Worm (Caenorhabditis elegans): ENCODE measurements around the gene clec-183.

Gene clec-183

ce11 chrIV:9336538-9337090 lies 8.8 kb downstream of the clec-183 start, which contains the start of gene T20D3.5:
TSS of gene T20D3.5 (plus strand) at chrIV:9337040.
- TF ChIP-seq sdz-38 (tag; optimal IDR thresholded peaks at IDR 0.05): no peak
- peak; percentile 45 for TF ChIP-seq him-1 (tag; optimal IDR thresholded peaks at IDR 0.05)

DNA sequence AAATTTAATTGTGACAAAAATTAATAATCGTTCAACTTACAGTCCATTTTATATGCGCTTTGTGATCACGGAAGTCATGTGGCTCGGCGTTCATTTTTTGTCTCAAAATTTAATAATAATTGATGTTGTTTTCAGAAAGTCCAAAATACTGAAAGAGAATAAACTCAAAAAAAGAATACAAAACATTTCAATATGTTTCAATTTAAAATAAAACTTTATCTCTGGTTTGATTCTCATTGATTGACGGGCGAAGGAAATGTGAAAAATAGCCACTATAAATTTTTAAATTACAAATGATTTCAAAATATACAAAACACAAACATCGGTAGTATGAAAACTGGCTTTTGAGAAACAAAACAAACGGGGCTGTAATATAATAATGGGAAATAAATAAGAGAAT lies 11.4 kb downstream of the clec-183 start, which contains the start of gene T20D3.6:
TSS of gene T20D3.6 (minus strand) at position 101 of the 400 bp plus-strand sequence.
- TF ChIP-seq ztf-22 (GFP tag; optimal IDR thresholded peaks at IDR 0.05): no peak
- no peak for TF ChIP-seq egl-18 (GFP tag; IDR thresholded peaks at IDR 0.05)
- no peak for TF ChIP-seq chd-7 (tag; optimal IDR thresholded peaks at IDR 0.05)
- TF ChIP-seq Y56A3A.18 (GFP tag; IDR thresholded peaks at IDR 0.05): no peak
- no peak for TF ChIP-seq ztf-6 (GFP tag; IDR thresholded peaks at IDR 0.05)
- TF ChIP-seq ceh-27 (GFP tag; optimal IDR thresholded peaks at IDR 0.05): no peak
- no peak for TF ChIP-seq sdz-38 (tag; optimal IDR thresholded peaks at IDR 0.05)
- TF ChIP-seq madf-3 (GFP tag; IDR thresholded peaks at IDR 0.05): no peak
- TF ChIP-seq ztf-3 (GFP tag; optimal IDR thresholded peaks at IDR 0.05): no peak
- no peak for TF ChIP-seq F49E8.2 (tag; optimal IDR thresholded peaks at IDR 0.05; ENCODE audit: insufficient read depth)
- no peak for TF ChIP-seq ets-4 (GFP tag; optimal IDR thresholded peaks at IDR 0.05)
- no peak for TF ChIP-seq attf-3 (GFP tag; conservative IDR thresholded peaks at IDR 0.05)
- TF ChIP-seq pha-4 (tag; optimal IDR thresholded peaks at IDR 0.05): no peak
- no peak for TF ChIP-seq snpc-1.3 (tag; optimal IDR thresholded peaks at IDR 0.05; ENCODE audit: insufficient read depth)
- no peak for TF ChIP-seq nhr-179 (tag; optimal IDR thresholded peaks at IDR 0.05)
- TF ChIP-seq xnd-1 (tag; optimal IDR thresholded peaks at IDR 0.05): no peak

ce11 chrIV:9341591-9341990 lies 13.8 kb downstream of the clec-183 start, which contains the start of gene vps-26:
TSS of gene vps-26 (minus strand) at chrIV:9341790.
- TF ChIP-seq zfh-2 (GFP tag; conservative IDR thresholded peaks at IDR 0.05) (no peak), hsf-1 (GFP tag; IDR thresholded peaks at IDR 0.05) (no peak), aptf-3 (GFP tag; IDR thresholded peaks at IDR 0.05) (no peak), him-1 (tag; optimal IDR thresholded peaks at IDR 0.05) (peak; percentile 22), mcd-1 (GFP tag; IDR thresholded peaks at IDR 0.05) (peak; percentile 84), rpc-1 (optimal IDR thresholded peaks at IDR 0.05) (no peak), rpc-1 (tag; optimal IDR thresholded peaks at IDR 0.05) (no peak), attf-5 (GFP tag; optimal IDR thresholded peaks at IDR 0.05) (no peak), hmg-1.2 (GFP tag; IDR thresholded peaks at IDR 0.05) (no peak), ztf-28 (GFP tag; IDR thresholded peaks at IDR 0.05) (no peak), let-607 (tag; optimal IDR thresholded peaks at IDR 0.05) (no peak), atf-7 (tag; optimal IDR thresholded peaks at IDR 0.05) (no peak), Y53F4B.3 (GFP tag; IDR thresholded peaks at IDR 0.05) (no peak), sea-2 (GFP tag; IDR thresholded peaks at IDR 0.05) (no peak), Y56A3A.18 (GFP tag; IDR thresholded peaks at IDR 0.05) (no peak), nfya-2 (GFP tag; IDR thresholded peaks at IDR 0.05) (no peak), snpc-4 (GFP tag; optimal IDR thresholded peaks at IDR 0.05) (no peak), snpc-4 (tag; optimal IDR thresholded peaks at IDR 0.05) (peak in 1 of 4 experiments; percentile 6), rec-8 (tag; optimal IDR thresholded peaks at IDR 0.05) (no peak), F57C9.4 (tag; optimal IDR thresholded peaks at IDR 0.05) (no peak), nhr-120 (GFP tag; IDR thresholded peaks at IDR 0.05) (no peak), fkh-3 (tag; optimal IDR thresholded peaks at IDR 0.05) (no peak), ceh-58 (GFP tag; IDR thresholded peaks at IDR 0.05) (no peak), F37B4.10 (GFP tag; IDR thresholded peaks at IDR 0.05) (no peak), F39B2.1 (GFP tag; IDR thresholded peaks at IDR 0.05) (no peak), snpc-1.3 (tag; optimal IDR thresholded peaks at IDR 0.05; ENCODE audit: insufficient read depth) (no peak), lsy-27 (tag; optimal IDR thresholded peaks at IDR 0.05; ENCODE audit: borderline replicate concordance, insufficient read depth) (no peak), dox-1 (GFP tag; IDR thresholded peaks at IDR 0.05) (no peak), madf-3 (GFP tag; IDR thresholded peaks at IDR 0.05) (no peak), madf-8 (GFP tag; conservative IDR thresholded peaks at IDR 0.05) (no peak), cebp-2 (GFP tag; IDR thresholded peaks at IDR 0.05) (no peak), bed-2 (GFP tag; IDR thresholded peaks at IDR 0.05) (no peak), mxl-1 (tag; optimal IDR thresholded peaks at IDR 0.05) (no peak)

Measured in whole organism, young adult.